Fruit fly (Drosophila melanogaster) Kc167 (cell line): ENCODE data around the gene CG13002.

Experiments
- Myc ChIP-seq: fragments of >200 bp; optimal IDR thresholded peaks from 2 replicates; lab custom pipeline; 2017; ENCODE audit warnings: missing external identifiers
- h ChIP-seq: fragments of >200 bp; optimal IDR thresholded peaks from 3 replicates; lab custom pipeline; 2018; ENCODE audit warnings: missing external identifiers
- insv ChIP-seq: fragments of >200 bp; optimal IDR thresholded peaks from 3 replicates; lab custom pipeline; 2018; ENCODE audit warnings: missing external identifiers

DNA sequence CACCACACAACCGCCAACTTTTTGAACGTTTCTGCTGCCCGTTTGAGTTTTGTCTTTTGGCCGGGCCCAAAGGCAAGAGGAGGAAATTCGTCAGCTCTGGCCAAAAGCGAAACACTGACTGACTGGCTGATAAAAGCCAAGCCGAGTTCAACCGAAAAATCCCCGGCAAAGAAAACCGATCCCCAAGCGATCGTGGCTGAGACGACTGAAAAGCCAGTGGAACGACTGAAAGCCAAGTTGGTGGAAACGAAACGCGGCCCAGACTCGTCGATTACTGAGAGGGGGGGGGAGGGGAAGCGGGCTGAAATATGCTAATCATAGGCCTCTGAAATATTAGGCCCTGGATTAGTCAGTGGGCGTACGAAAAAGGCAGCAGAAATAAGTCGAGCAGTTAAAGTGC is 13.2 kb upstream of the CG13002 start, which contains the start of gene CG13003:
- no peak for TF ChIP-seq insv
- TF ChIP-seq Myc, result no peak
- no peak for TF ChIP-seq h (lab: Kevin White, UChicago)
